Worm (Caenorhabditis elegans) whole organism, L3 larva: ENCODE data around the gene rab-39.

ENCODE experiments used
- R02D3.7 ChIP-seq: fragments of 150-350 bp; optimal IDR thresholded peaks from 2 replicates; lab custom pipeline; 2014; ENCODE audit warnings: missing biosample characterization, missing genetic modification characterization
- fos-1 ChIP-seq: fragments of 150-350 bp; optimal IDR thresholded peaks from 2 replicates; lab custom pipeline; 2014; ENCODE audit warnings: missing biosample characterization, missing genetic modification characterization
- lin-39 ChIP-seq: fragments of 150-350 bp; optimal IDR thresholded peaks from 2 replicates; lab custom pipeline; 2018; ENCODE audit warnings: missing biosample characterization, missing genetic modification reagents, missing genetic modification characterization
- mml-1 ChIP-seq: fragments of 150-350 bp; sonication (generic microtip); optimal IDR thresholded peaks from 3 replicates; lab custom pipeline; 2014; ENCODE audit warnings: missing biosample characterization, missing genetic modification characterization
- nhr-28 ChIP-seq: fragments of 150-350 bp; optimal IDR thresholded peaks from 2 replicates; lab custom pipeline; 2014; ENCODE audit warnings: missing biosample characterization, missing genetic modification characterization
- nhr-43 ChIP-seq: sonication (generic microtip); optimal IDR thresholded peaks from 2 replicates; lab custom pipeline; 2016; ENCODE audit warnings: mild to moderate bottlenecking, missing genetic modification characterization, missing compliant biosample characterization; ENCODE audit not compliant: poor library complexity, severe bottlenecking
- pqm-1 ChIP-seq: fragments of 150-350 bp; optimal IDR thresholded peaks from 2 replicates; lab custom pipeline; 2017; ENCODE audit warnings: missing biosample characterization, missing genetic modification characterization, inconsistent platforms
- unc-39 ChIP-seq: sonication (generic microtip); optimal IDR thresholded peaks from 4 replicates; lab custom pipeline; 2017; ENCODE audit warnings: missing biosample characterization, missing genetic modification characterization
- unc-62 ChIP-seq: fragments of 150-350 bp; sonication (generic microtip); optimal IDR thresholded peaks from 4 replicates; lab custom pipeline; 2014; ENCODE audit warnings: missing biosample characterization, missing genetic modification reagents, missing genetic modification characterization

The rab-39 gene

DNA sequence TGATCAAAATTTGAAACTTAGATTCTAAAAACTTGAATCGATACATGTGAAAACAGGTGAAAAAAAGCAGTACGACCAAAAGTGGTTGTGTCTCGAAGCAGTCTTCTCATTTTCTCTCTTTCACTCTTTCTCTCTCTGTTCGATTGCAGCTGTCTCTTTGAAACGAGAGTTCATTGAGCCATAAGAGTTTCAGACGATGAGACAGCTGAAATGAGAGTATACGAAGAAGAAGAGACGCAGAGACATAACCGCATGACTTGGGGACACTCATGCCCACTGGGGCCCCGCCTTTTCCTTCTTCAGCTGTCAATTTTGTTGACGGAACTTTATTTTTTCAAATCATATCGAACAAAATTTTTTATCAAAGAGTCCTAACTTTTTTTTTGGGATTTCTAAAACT is 48.7 kb downstream of the rab-39 start (continued):
- TF ChIP-seq nhr-43 (tag; lab: Kevin White, UChicago) (peak; percentile 69), pqm-1 (tag; lab: Kevin White, UChicago) (peak; percentile 21), fos-1 (tag; lab: Kevin White, UChicago) (no peak)

DNA sequence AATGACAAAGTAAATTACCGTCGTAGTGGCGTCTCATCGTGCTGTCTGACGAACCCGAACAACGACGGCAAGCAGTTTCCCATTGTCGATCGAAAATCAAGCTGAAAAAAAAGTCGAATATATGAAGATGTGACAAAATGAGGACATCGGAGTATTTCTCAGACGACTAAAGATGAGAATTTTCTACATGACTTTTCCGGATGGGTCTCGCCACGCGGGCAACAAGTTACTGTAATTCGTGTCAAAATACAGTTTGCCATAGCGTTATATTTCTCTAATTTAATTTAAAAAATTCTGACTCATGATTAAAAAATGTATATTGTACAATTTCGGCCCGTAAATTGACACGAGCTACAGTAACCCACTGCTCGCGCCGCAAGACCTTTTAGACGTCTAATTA is 49.8 kb downstream of the rab-39 start, which contains the start of gene C01G6.4:
C01G6.4 (minus strand) TSS at position 101 of the 400 bp plus-strand sequence.
- TF ChIP-seq mml-1 (tag; lab: Kevin White, UChicago), result no peak
- no peak for TF ChIP-seq unc-39 (tag; lab: Kevin White, UChicago)
- no peak for TF ChIP-seq nhr-28 (tag; lab: Kevin White, UChicago)
- TF ChIP-seq lin-39, result no peak
- no peak for TF ChIP-seq unc-62 (GFP tag; lab: Kevin White, UChicago)
- TF ChIP-seq R02D3.7 (tag; lab: Kevin White, UChicago), result no peak
- TF ChIP-seq nhr-43 (tag; lab: Kevin White, UChicago), result no peak
